Worm (Caenorhabditis elegans): ENCODE results near the gene F36A4.3.

The F36A4.3 gene

DNA sequence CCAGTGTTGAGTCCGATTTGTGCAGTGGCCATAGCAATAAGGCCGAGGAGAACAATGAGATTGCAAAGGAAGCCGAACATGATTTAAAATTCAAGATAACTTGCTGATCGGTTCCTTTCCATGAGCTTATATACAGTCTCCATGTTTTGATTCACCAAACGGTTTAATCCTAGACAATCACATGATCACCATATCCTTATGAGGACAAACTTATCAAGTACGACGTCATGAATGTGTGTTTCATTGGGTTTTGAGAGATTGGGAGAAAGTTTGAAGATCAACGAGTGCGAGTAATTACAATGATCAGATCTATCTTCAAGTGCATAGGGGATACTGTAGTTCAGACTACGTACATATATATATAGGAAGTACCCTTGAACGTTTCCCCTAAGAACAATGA is 21.1 kb downstream of the F36A4.3 start, which contains the start of gene dct-7:
TSS of gene dct-7 (minus strand) at position 101 of the 400 bp plus-strand sequence.
- TF ChIP-seq ttx-3 (tag; optimal IDR thresholded peaks at IDR 0.05) = no peak
- TF ChIP-seq ceh-14 (tag; optimal IDR thresholded peaks at IDR 0.05) = no peak
- no peak for TF ChIP-seq che-1 (tag; optimal IDR thresholded peaks at IDR 0.05)
- no peak for TF ChIP-seq tbx-2 (tag; optimal IDR thresholded peaks at IDR 0.05)
- no peak for TF ChIP-seq hlh-8 (tag; optimal IDR thresholded peaks at IDR 0.05)
- TF ChIP-seq nhr-232 (tag; optimal IDR thresholded peaks at IDR 0.05) = no peak

DNA sequence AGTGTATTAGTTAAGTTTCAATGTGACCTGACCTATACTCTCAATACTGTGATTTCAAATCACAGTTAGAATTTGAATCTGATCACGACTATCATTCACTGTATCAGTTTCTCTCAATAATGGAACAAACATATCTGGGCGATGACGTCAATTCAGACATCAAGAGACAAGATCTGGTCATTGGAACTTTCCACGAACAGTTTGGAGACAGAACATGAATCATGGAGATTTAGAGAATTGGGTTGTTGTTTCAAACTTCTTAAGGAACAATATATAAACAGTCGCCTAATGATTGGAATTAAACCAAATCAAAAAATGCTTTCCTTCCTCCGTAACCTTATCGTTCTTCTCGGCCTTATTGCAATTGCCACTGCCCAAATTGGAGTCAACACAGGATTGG is 21.8 kb downstream of the F36A4.3 start, which contains the start of gene F15E6.4:
TSS of gene F15E6.4 (plus strand) at position 301 of the 400 bp plus-strand sequence.
- TF ChIP-seq sox-2 (GFP tag; IDR thresholded peaks at IDR 0.05) (no peak), ceh-30 (tag; optimal IDR thresholded peaks at IDR 0.05) (no peak), unc-55 (GFP tag; optimal IDR thresholded peaks at IDR 0.05) (no peak), che-1 (tag; optimal IDR thresholded peaks at IDR 0.05) (no peak), syd-9 (tag; optimal IDR thresholded peaks at IDR 0.05) (no peak), fkh-10 (GFP tag; optimal IDR thresholded peaks at IDR 0.05) (no peak), nhr-232 (tag; optimal IDR thresholded peaks at IDR 0.05) (no peak), K02D7.2 (tag; optimal IDR thresholded peaks at IDR 0.05) (no peak), ceh-19 (GFP tag; optimal IDR thresholded peaks at IDR 0.05) (no peak), C08G9.2 (tag; optimal IDR thresholded peaks at IDR 0.05) (no peak), tbx-2 (tag; optimal IDR thresholded peaks at IDR 0.05) (no peak), ceh-48 (tag; optimal IDR thresholded peaks at IDR 0.05) (no peak), ztf-16 (tag; optimal IDR thresholded peaks at IDR 0.05) (no peak), gmeb-2 (tag; optimal IDR thresholded peaks at IDR 0.05) (no peak), nhr-11 (tag; optimal IDR thresholded peaks at IDR 0.05) (no peak), unc-3 (GFP tag; conservative IDR thresholded peaks at IDR 0.05) (no peak), unc-3 (tag; optimal IDR thresholded peaks at IDR 0.05) (no peak), ama-1 (optimal IDR thresholded peaks at IDR 0.05) (no peak)

DNA sequence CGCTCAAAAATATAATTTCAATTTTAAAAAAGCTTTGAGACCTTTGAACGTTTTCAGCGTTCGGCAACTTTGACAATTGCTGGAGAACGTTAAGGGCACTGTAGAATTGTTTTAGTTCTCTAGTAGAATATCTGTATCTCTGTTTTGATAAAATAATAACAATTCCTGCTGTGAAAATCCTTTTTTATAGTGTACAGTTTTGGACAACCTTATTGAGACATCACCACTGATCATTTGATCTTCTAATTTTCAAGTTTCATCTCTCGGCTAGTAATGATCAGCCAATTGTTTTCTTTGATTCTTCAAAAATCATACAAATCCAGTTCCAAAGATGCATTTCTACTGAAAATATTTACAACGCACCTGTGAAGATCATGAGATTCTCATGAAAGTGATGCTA is 23.2 kb downstream of the F36A4.3 start, which contains the start of gene F15E6.10:
TSS of gene F15E6.10 (plus strand) at position 301 of the 400 bp plus-strand sequence.
- TF ChIP-seq tbx-7 (tag; optimal IDR thresholded peaks at IDR 0.05) (no peak), F13H6.1 (tag; optimal IDR thresholded peaks at IDR 0.05) (no peak), madf-2 (tag; optimal IDR thresholded peaks at IDR 0.05) (no peak), ttx-3 (tag; optimal IDR thresholded peaks at IDR 0.05) (no peak), fkh-10 (GFP tag; optimal IDR thresholded peaks at IDR 0.05) (no peak), ceh-6 (GFP tag; optimal IDR thresholded peaks at IDR 0.05) (no peak), K02D7.2 (tag; optimal IDR thresholded peaks at IDR 0.05) (no peak), pros-1 (tag; optimal IDR thresholded peaks at IDR 0.05) (no peak), pax-1 (tag; optimal IDR thresholded peaks at IDR 0.05) (no peak), hlh-15 (tag; optimal IDR thresholded peaks at IDR 0.05) (no peak), syd-9 (tag; optimal IDR thresholded peaks at IDR 0.05) (no peak), fax-1 (tag; optimal IDR thresholded peaks at IDR 0.05) (no peak), ztf-16 (tag; optimal IDR thresholded peaks at IDR 0.05) (no peak), unc-3 (GFP tag; conservative IDR thresholded peaks at IDR 0.05) (no peak), unc-3 (tag; optimal IDR thresholded peaks at IDR 0.05) (no peak), nhr-232 (tag; optimal IDR thresholded peaks at IDR 0.05) (no peak), K09A11.1 (tag; optimal IDR thresholded peaks at IDR 0.05; ENCODE audit: insufficient read depth) (no peak)

- TF ChIP-seq pha-2 (tag; optimal IDR thresholded peaks at IDR 0.05) = no peak
- no peak for TF ChIP-seq che-1 (tag; optimal IDR thresholded peaks at IDR 0.05)
- no peak for TF ChIP-seq ceh-18 (tag; optimal IDR thresholded peaks at IDR 0.05)
- no peak for TF ChIP-seq hlh-8 (tag; optimal IDR thresholded peaks at IDR 0.05)
- TF ChIP-seq T23F11.4 (GFP tag; optimal IDR thresholded peaks at IDR 0.05) = no peak
- no peak for TF ChIP-seq ceh-9 (tag; optimal IDR thresholded peaks at IDR 0.05)
- TF ChIP-seq ztf-16 (tag; optimal IDR thresholded peaks at IDR 0.05) = no peak
- TF ChIP-seq sox-4 (tag; optimal IDR thresholded peaks at IDR 0.05) = no peak
- TF ChIP-seq hlh-30 (tag; optimal IDR thresholded peaks at IDR 0.05; ENCODE audit: insufficient read depth) = no peak
Observed at ce11 chrIV:4294552-4294951, 25.1 kb downstream of the F36A4.3 start, which contains the start of gene F15E6.3. TSS of gene F15E6.3 (plus strand) at chrIV:4294895.

Measured in whole organism, late embryonic.